Worm (Caenorhabditis elegans): ENCODE data around the gene Y94H6A.3.
A peak's percentile ranks its signal among the peaks of the same experiment; 100 is the strongest.
"Not testable (repeated sequence)": the region's sequence is repeated elsewhere in the genome, so short reads cannot be mapped to it uniquely, and the experiment has no call there.

Y94H6A.3 gene

DNA sequence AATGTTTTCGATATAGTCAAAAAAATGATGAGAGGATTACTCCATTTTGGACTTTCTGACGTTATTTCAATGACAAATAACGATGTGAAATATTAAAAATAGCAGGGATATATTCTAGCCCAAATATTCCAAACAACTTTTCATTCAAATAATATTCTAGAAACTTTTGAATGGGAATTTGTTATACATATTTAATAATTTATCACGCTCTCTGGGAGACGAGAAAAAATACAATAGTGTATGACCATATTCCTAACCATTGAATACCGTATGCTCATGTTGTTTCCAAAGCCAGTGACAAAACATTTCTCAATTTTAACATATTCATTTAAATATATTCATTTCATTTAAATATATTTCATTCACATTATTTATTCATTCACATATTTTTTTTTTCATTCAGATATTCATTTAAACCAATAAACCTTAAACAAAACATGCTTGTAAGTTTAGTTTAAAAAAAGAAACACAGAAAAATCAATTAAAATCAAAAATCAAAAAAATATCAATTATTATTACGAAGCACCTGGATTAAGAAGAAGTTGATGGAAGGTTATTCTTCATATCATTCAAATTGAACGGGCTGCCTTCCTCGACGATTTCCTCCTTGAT is 33.4 kb downstream of the Y94H6A.3 start:
- no peak for TF ChIP-seq him-1 (tag; optimal IDR thresholded peaks at IDR 0.05)
- TF ChIP-seq W03F9.2 (tag; optimal IDR thresholded peaks at IDR 0.05), result peak; percentile 7
- no peak for TF ChIP-seq dao-5 (tag; optimal IDR thresholded peaks at IDR 0.05)

DNA sequence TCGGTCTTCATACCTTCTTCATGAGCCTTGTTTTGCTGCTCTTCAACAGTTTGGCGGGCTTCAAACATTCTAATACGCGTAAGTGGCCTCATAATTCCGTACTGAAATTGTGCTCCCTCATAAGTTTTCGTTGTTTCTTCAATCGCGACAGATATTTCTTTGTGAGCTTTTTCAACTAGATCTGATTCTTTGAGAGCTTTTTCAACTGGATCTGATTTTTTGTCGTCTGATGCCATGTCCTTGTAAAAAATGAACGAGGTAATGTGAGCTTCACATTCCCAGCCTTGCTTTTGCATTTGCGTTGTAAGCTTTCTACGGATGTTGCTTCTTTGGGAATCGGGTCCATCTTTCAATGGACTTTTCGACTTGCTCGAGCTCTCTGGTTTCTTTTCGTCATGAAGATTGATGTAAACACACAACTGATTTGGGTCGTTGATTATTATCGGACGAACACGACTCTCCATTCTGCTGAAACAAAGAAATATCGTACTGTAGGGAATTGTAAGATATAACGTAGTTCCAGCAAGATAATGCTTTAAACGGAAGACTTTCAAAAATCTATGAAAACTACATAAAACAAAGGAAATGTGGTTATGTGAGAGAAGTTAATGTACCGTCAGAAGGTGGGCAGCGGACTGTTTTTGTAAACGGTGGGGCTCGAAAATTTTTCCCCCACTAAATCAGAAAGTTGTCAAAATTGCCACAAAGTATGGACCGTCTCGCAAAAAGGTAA is 34.1 kb downstream of the Y94H6A.3 start, which contains the start of gene Y94H6A.10:
Gene Y94H6A.10, minus strand, starts transcription at position 464 of the 733 bp plus-strand sequence.
- TF ChIP-seq him-1 (tag; optimal IDR thresholded peaks at IDR 0.05) (no peak), W03F9.2 (tag; optimal IDR thresholded peaks at IDR 0.05) (no peak), dao-5 (tag; optimal IDR thresholded peaks at IDR 0.05) (no peak)

DNA sequence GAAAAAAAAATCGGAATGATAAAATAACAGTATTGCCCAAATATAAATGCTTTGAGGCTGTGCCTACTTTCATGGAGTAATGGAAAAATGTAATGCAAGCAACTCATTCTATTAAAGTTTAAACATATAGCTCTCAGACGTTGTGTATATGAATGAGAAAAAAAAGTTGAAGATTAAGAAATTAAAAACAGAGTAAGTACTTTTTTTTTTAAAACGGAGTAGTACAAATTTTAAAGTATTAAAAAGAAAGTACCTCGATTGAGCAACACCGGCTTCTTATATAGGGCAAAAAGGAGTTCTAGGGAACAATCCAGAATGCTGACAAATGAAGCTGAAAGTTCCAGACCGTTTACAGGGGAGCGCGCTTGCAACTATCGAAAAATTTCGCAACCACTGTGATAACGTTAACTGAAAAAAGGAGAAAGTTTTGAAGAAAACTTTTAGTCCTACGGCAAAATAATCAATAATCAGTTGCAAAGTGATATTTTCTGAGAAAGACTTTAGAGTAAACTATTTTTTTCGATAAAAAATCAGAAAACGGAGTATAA is 34.9 kb downstream of the Y94H6A.3 start:
- no peak for TF ChIP-seq him-1 (tag; optimal IDR thresholded peaks at IDR 0.05)
- TF ChIP-seq W03F9.2 (tag; optimal IDR thresholded peaks at IDR 0.05), result peak; percentile 43
- no peak for TF ChIP-seq dao-5 (tag; optimal IDR thresholded peaks at IDR 0.05)

DNA sequence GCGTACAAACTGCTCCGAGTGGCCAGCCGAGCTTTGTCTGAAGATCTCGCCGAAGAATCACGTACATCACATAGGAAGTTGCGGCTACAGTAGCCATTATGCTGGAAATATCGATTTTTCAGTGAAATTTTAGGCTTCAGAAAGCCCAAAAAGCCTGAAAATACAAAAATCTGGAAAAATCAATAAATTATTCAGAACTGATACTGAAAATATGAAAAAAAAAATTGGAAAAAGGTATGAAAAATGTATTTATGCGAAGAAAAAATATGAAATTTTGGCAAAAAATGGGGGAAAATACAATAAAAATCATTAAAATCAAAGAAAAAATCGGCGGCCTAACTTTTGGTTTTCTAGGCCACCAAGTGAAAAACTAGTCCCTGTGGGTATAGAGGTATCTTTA is 36.6 kb downstream of the Y94H6A.3 start, which contains the start of gene Y94H6A.12:
Gene Y94H6A.12, minus strand, starts transcription at position 101 of the 400 bp plus-strand sequence.
- no peak for TF ChIP-seq W03F9.2 (tag; optimal IDR thresholded peaks at IDR 0.05)
- TF ChIP-seq him-1 (tag; optimal IDR thresholded peaks at IDR 0.05), result no peak
- TF ChIP-seq dao-5 (tag; optimal IDR thresholded peaks at IDR 0.05), result no peak

DNA sequence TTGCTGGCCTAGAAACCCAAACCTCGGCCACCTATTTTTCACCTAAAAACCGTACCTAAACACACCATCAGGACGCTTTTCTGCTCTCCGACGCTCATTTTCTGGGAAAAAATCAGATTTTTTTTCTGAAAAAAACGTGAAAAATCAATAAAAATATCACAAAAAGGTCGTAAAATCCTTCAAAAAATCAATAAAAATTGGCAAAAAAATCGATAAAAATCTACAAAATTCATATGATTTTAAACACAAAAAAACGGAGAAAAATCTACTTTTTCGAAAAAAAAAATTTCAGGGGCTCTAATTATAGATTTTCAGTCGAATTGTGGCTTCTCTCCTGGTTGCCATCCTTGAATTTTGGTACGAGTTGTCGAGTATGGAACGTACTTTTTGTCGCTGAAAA is 40.2 kb downstream of the Y94H6A.3 start, which contains the start of gene Y94H6A.7:
Gene Y94H6A.7, minus strand, starts transcription at position 101 of the 400 bp plus-strand sequence.
- not testable (repeated sequence) for TF ChIP-seq dao-5, W03F9.2, him-1 (tag; optimal IDR thresholded peaks at IDR 0.05)

DNA sequence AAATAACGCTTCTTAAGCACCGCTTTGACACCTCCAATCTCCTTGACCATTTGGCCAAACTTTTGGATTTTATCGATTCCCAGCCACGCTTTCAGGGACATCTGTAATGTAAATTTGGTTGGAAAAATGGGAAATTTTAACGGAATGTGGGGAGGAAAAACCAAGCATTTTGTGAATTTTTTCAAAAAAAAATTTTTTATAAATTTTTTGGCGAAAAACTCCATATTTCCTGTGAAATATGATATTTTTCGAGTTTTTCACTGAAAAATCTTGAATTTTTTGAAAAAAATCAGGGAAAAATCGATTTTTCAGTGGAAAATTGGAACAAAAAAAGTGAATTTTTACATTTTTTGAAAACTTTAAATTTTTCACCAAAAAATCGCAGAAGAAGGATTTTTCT is 43.4 kb downstream of the Y94H6A.3 start, which contains the start of gene ndua-12:
Gene ndua-12, minus strand, starts transcription at position 101 of the 400 bp plus-strand sequence.
- TF ChIP-seq him-1, W03F9.2, dao-5 (tag; optimal IDR thresholded peaks at IDR 0.05): not testable (repeated sequence)

DNA sequence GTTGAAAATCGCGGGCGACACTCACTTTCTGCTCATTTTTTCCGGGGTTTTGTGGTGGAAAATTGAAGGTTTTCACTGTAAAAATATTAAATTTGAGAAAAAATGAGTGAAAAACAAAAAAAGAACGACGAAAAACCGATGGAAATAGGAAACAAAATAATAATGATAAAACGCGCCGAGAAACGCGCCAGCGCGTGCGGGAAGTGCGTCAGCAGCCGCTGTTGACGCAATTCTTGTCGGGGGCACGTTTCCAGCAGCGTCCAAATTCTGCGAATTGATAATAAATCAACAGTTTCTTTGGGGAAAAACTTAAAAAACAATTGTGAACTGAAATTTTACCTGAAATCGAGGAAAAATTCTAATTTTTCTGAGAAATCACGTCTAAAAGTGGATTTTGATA is 49.5 kb downstream of the Y94H6A.3 start, which contains the start of gene ubxn-2:
Gene ubxn-2, minus strand, starts transcription at position 36 of the 400 bp plus-strand sequence.
- peak; percentile 60 for TF ChIP-seq W03F9.2 (tag; optimal IDR thresholded peaks at IDR 0.05)
- no peak for TF ChIP-seq dao-5 (tag; optimal IDR thresholded peaks at IDR 0.05)
- peak; percentile 31 for TF ChIP-seq him-1 (tag; optimal IDR thresholded peaks at IDR 0.05)

Data from whole organism, L4/young adult.